Worm (Caenorhabditis elegans) whole organism, L2 larva: ENCODE data around the gene pstk-1.

Experiments used
- F13H6.1 ChIP-seq: sonication (generic microtip); optimal IDR thresholded peaks from 2 replicates; lab custom pipeline; 2016; ENCODE audit warnings: missing genetic modification characterization, missing compliant biosample characterization
- aly-2 ChIP-seq: fragments of 150-350 bp; optimal IDR thresholded peaks from 2 replicates; lab custom pipeline; 2014; ENCODE audit warnings: missing biosample characterization, missing genetic modification characterization
- ama-1 ChIP-seq: fragments of 150-350 bp; optimal IDR thresholded peaks from 2 replicates; lab custom pipeline; 2018; ENCODE audit warnings: inconsistent platforms
- egl-27 ChIP-seq: sonication (generic microtip); optimal IDR thresholded peaks from 3 replicates; lab custom pipeline; 2017; ENCODE audit warnings: missing biosample characterization, missing genetic modification reagents, missing genetic modification characterization
- fos-1 ChIP-seq: fragments of 150-350 bp; optimal IDR thresholded peaks from 2 replicates; lab custom pipeline; 2014; ENCODE audit warnings: missing biosample characterization, missing genetic modification characterization
- lin-39 ChIP-seq: fragments of 150-350 bp; optimal IDR thresholded peaks from 2 replicates; lab custom pipeline; 2014; ENCODE audit warnings: missing biosample characterization, missing genetic modification reagents, missing genetic modification characterization
- nhr-10 ChIP-seq: sonication (generic microtip); optimal IDR thresholded peaks from 2 replicates; lab custom pipeline; 2017; ENCODE audit warnings: missing biosample characterization, missing genetic modification characterization
- unc-62 ChIP-seq: fragments of 150-350 bp; optimal IDR thresholded peaks from 2 replicates; lab custom pipeline; 2014; ENCODE audit warnings: missing biosample characterization, missing genetic modification reagents, missing genetic modification characterization
- zag-1 ChIP-seq: fragments of 150-350 bp; optimal IDR thresholded peaks from 2 replicates; lab custom pipeline; 2014; ENCODE audit warnings: missing biosample characterization, missing genetic modification characterization
- ztf-11 ChIP-seq: sonication (generic microtip); optimal IDR thresholded peaks from 2 replicates; lab custom pipeline; 2017; ENCODE audit warnings: missing biosample characterization, missing genetic modification characterization

DNA sequence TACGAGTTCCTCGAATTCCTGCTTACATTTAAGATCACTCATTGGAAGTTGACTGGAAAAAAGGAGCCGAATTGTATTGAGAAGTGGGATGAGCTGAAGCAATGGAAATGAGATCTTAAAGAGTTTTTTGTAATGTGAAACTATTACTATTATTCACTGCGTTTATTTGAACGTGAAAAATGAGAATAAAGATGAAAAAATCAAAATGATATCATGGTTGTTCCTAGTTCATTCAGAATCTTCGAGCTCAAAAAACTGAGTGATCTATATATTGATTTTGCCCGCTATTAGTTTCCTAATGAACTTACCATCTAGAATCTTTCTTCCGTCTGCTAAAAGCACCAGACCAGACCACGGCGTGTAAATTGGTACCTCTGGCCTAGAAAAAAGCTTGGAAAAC lies 29.4 kb upstream of the pstk-1 start:
- TF ChIP-seq zag-1 (tag; lab: Kevin White, UChicago): no peak
- no peak for TF ChIP-seq fos-1 (tag; lab: Kevin White, UChicago)
- no peak for TF ChIP-seq egl-27
- no peak for TF ChIP-seq ama-1 (lab: Kevin White, UChicago)
- no peak for TF ChIP-seq ztf-11 (tag; lab: Kevin White, UChicago)
- no peak for TF ChIP-seq aly-2 (tag; lab: Kevin White, UChicago)
- TF ChIP-seq F13H6.1 (tag; lab: Kevin White, UChicago): no peak
- TF ChIP-seq lin-39 (tag; lab: Kevin White, UChicago): no peak
- no peak for TF ChIP-seq unc-62
- TF ChIP-seq nhr-10 (tag; lab: Kevin White, UChicago): no peak
